Worm (Caenorhabditis elegans) whole organism, L2 larva: ENCODE results near the gene F28C6.10.

Source experiments
- C34F6.9 ChIP-seq: fragments of 150-350 bp; optimal IDR thresholded peaks from 2 replicates; lab custom pipeline; 2014; ENCODE audit warnings: missing biosample characterization, missing genetic modification characterization
- F13H6.1 ChIP-seq: sonication (generic microtip); optimal IDR thresholded peaks from 2 replicates; lab custom pipeline; 2016; ENCODE audit warnings: missing genetic modification characterization, missing compliant biosample characterization
- R02D3.7 ChIP-seq: fragments of 150-350 bp; optimal IDR thresholded peaks from 2 replicates; lab custom pipeline; 2014; ENCODE audit warnings: missing biosample characterization, missing genetic modification characterization
- Y55F3AM.14 ChIP-seq: fragments of 200-800 bp; sonication (Bioruptor generic); optimal IDR thresholded peaks from 2 replicates; lab custom pipeline; 2018; ENCODE audit warnings: mild to moderate bottlenecking, missing genetic modification characterization, missing compliant biosample characterization
- ZK546.5 ChIP-seq: sonication (generic microtip); optimal IDR thresholded peaks from 2 replicates; lab custom pipeline; 2017; ENCODE audit warnings: missing biosample characterization, missing genetic modification characterization
- alr-1 ChIP-seq: fragments of 150-350 bp; optimal IDR thresholded peaks from 2 replicates; lab custom pipeline; 2014; ENCODE audit warnings: missing biosample characterization, missing genetic modification characterization
- aly-2 ChIP-seq: fragments of 150-350 bp; optimal IDR thresholded peaks from 2 replicates; lab custom pipeline; 2014; ENCODE audit warnings: missing biosample characterization, missing genetic modification characterization
- ama-1 ChIP-seq: fragments of 150-350 bp; optimal IDR thresholded peaks from 2 replicates; lab custom pipeline; 2018; ENCODE audit warnings: inconsistent platforms
- blmp-1 ChIP-seq: sonication (generic microtip); optimal IDR thresholded peaks from 2 replicates; lab custom pipeline; 2017; ENCODE audit warnings: missing genetic modification characterization, mild to moderate bottlenecking, missing compliant biosample characterization, antibody characterized with exemption, moderate library complexity; ENCODE audit not compliant: insufficient read depth
- ceh-16 ChIP-seq: fragments of 150-350 bp; optimal IDR thresholded peaks from 2 replicates; lab custom pipeline; 2014; ENCODE audit warnings: missing biosample characterization, missing genetic modification characterization
- ceh-82 ChIP-seq: fragments of 150-350 bp; optimal IDR thresholded peaks from 2 replicates; lab custom pipeline; 2014; ENCODE audit warnings: missing biosample characterization, missing genetic modification characterization
- crh-2 ChIP-seq: sonication (generic microtip); optimal IDR thresholded peaks from 2 replicates; lab custom pipeline; 2017; ENCODE audit warnings: missing biosample characterization, missing genetic modification characterization
- dmd-4 ChIP-seq: sonication (generic microtip); optimal IDR thresholded peaks from 2 replicates; lab custom pipeline; 2017; ENCODE audit warnings: missing biosample characterization, missing genetic modification characterization
- egl-27 ChIP-seq: sonication (generic microtip); optimal IDR thresholded peaks from 3 replicates; lab custom pipeline; 2017; ENCODE audit warnings: missing biosample characterization, missing genetic modification reagents, missing genetic modification characterization
- elt-1 ChIP-seq: fragments of 150-350 bp; optimal IDR thresholded peaks from 2 replicates; lab custom pipeline; 2014; ENCODE audit warnings: missing biosample characterization, missing genetic modification characterization
- elt-3 ChIP-seq: sonication (generic microtip); optimal IDR thresholded peaks from 2 replicates; lab custom pipeline; 2017; ENCODE audit warnings: missing biosample characterization, missing genetic modification characterization
- fos-1 ChIP-seq: fragments of 150-350 bp; optimal IDR thresholded peaks from 2 replicates; lab custom pipeline; 2014; ENCODE audit warnings: missing biosample characterization, missing genetic modification characterization
- gmeb-1 ChIP-seq: fragments of 150-350 bp; optimal IDR thresholded peaks from 2 replicates; lab custom pipeline; 2014; ENCODE audit warnings: missing biosample characterization, missing genetic modification characterization
- lin-11 ChIP-seq: fragments of 150-350 bp; sonication (generic microtip); optimal IDR thresholded peaks from 2 replicates; lab custom pipeline; 2014; ENCODE audit warnings: missing biosample characterization, missing genetic modification characterization, inconsistent platforms, mixed read lengths
- lin-13 ChIP-seq: fragments of 150-350 bp; optimal IDR thresholded peaks from 2 replicates; lab custom pipeline; 2014; ENCODE audit warnings: missing biosample characterization, missing genetic modification reagents, missing genetic modification characterization
- lin-39 ChIP-seq: fragments of 150-350 bp; optimal IDR thresholded peaks from 2 replicates; lab custom pipeline; 2014; ENCODE audit warnings: missing biosample characterization, missing genetic modification reagents, missing genetic modification characterization
- lsy-2 ChIP-seq, 2 experiments: fragments of 150-350 bp in 1 of 2; sonication (generic microtip) in 1 of 2; optimal IDR thresholded peaks; 2 replicates each; lab custom pipeline; 2014 to 2017; ENCODE audit warnings: missing biosample characterization in 2 of 2, missing genetic modification characterization in 2 of 2
- mab-5 ChIP-seq: fragments of 150-350 bp; optimal IDR thresholded peaks from 2 replicates; lab custom pipeline; 2014; ENCODE audit warnings: missing biosample characterization, missing genetic modification characterization
- mbf-1 ChIP-seq: sonication (generic microtip); optimal IDR thresholded peaks from 2 replicates; lab custom pipeline; 2017; ENCODE audit warnings: missing biosample characterization, missing genetic modification characterization
- mdl-1 ChIP-seq, 2 experiments: fragments of 150-350 bp in 1 of 2; sonication (generic microtip) in 1 of 2; optimal IDR thresholded peaks; 2 replicates each; lab custom pipeline; 2017; ENCODE audit warnings: missing biosample characterization in 2 of 2, missing genetic modification characterization in 2 of 2
- nhr-10 ChIP-seq: sonication (generic microtip); optimal IDR thresholded peaks from 2 replicates; lab custom pipeline; 2017; ENCODE audit warnings: missing biosample characterization, missing genetic modification characterization
- nhr-11 ChIP-seq: fragments of 150-350 bp; optimal IDR thresholded peaks from 2 replicates; lab custom pipeline; 2014; ENCODE audit warnings: missing biosample characterization, missing genetic modification characterization
- nhr-12 ChIP-seq: fragments of 150-350 bp; optimal IDR thresholded peaks from 2 replicates; lab custom pipeline; 2014; ENCODE audit warnings: missing biosample characterization, missing genetic modification characterization
- nhr-129 ChIP-seq: fragments of 150-350 bp; optimal IDR thresholded peaks from 2 replicates; lab custom pipeline; 2014; ENCODE audit warnings: missing biosample characterization, missing genetic modification characterization
- nhr-21 ChIP-seq: fragments of 150-350 bp; optimal IDR thresholded peaks from 2 replicates; lab custom pipeline; 2014; ENCODE audit warnings: missing biosample characterization, missing genetic modification characterization
- nhr-23 ChIP-seq: fragments of 150-350 bp; optimal IDR thresholded peaks from 2 replicates; lab custom pipeline; 2014; ENCODE audit warnings: missing biosample characterization, missing genetic modification reagents, missing genetic modification characterization
- nhr-237 ChIP-seq: fragments of 150-350 bp; optimal IDR thresholded peaks from 2 replicates; lab custom pipeline; 2014; ENCODE audit warnings: missing biosample characterization, missing genetic modification characterization
- nhr-25 ChIP-seq: fragments of 150-350 bp; sonication (generic microtip); optimal IDR thresholded peaks from 3 replicates; lab custom pipeline; 2014; ENCODE audit warnings: missing biosample characterization, missing genetic modification characterization
- nhr-6 ChIP-seq: fragments of 150-350 bp; optimal IDR thresholded peaks from 2 replicates; lab custom pipeline; 2014; ENCODE audit warnings: missing biosample characterization, missing genetic modification characterization
- nhr-77 ChIP-seq: fragments of 150-350 bp; optimal IDR thresholded peaks from 2 replicates; lab custom pipeline; 2014; ENCODE audit warnings: missing biosample characterization, missing genetic modification characterization
- peb-1 ChIP-seq: fragments of 150-350 bp; optimal IDR thresholded peaks from 2 replicates; lab custom pipeline; 2014; ENCODE audit warnings: missing biosample characterization, missing genetic modification characterization
- sem-4 ChIP-seq: fragments of 150-350 bp; optimal IDR thresholded peaks from 2 replicates; lab custom pipeline; 2014; ENCODE audit warnings: missing biosample characterization, missing genetic modification reagents, missing genetic modification characterization
- skn-1 ChIP-seq: sonication (generic microtip); optimal IDR thresholded peaks from 2 replicates; lab custom pipeline; 2017; ENCODE audit warnings: missing biosample characterization, missing genetic modification characterization
- sma-3 ChIP-seq: sonication (generic microtip); optimal IDR thresholded peaks from 2 replicates; lab custom pipeline; 2016; ENCODE audit warnings: missing genetic modification reagents, missing genetic modification characterization, missing compliant biosample characterization
- sma-9 ChIP-seq, 2 experiments: fragments of 150-350 bp in 1 of 2; sonication (generic microtip) in 1 of 2; optimal IDR thresholded peaks; 2 replicates each; lab custom pipeline; 2014 to 2016; ENCODE audit warnings: missing genetic modification characterization in 2 of 2, mild to moderate bottlenecking in 1 of 2, missing biosample characterization in 1 of 2, missing compliant biosample characterization in 1 of 2, missing genetic modification reagents in 1 of 2, moderate library complexity in 1 of 2
- snpc-4 ChIP-seq: fragments of 150-350 bp; optimal IDR thresholded peaks from 2 replicates; lab custom pipeline; 2014; ENCODE audit warnings: missing biosample characterization, missing genetic modification characterization
- unc-39 ChIP-seq: fragments of 150-350 bp; optimal IDR thresholded peaks from 2 replicates; lab custom pipeline; 2014; ENCODE audit warnings: missing biosample characterization, missing genetic modification characterization
- unc-55 ChIP-seq: fragments of 150-350 bp; sonication (generic microtip); optimal IDR thresholded peaks from 3 replicates; lab custom pipeline; 2014; ENCODE audit warnings: missing biosample characterization, missing genetic modification reagents, missing genetic modification characterization
- unc-62 ChIP-seq: fragments of 150-350 bp; optimal IDR thresholded peaks from 2 replicates; lab custom pipeline; 2014; ENCODE audit warnings: missing biosample characterization, missing genetic modification reagents, missing genetic modification characterization
- zag-1 ChIP-seq: fragments of 150-350 bp; optimal IDR thresholded peaks from 2 replicates; lab custom pipeline; 2014; ENCODE audit warnings: missing biosample characterization, missing genetic modification characterization
- ztf-1 ChIP-seq: fragments of 200-800 bp; sonication (Bioruptor generic); conservative IDR thresholded peaks from 2 replicates; pipeline ENCODE4 v1.3.6; 2022; ENCODE audit warnings: missing genetic modification characterization, missing compliant biosample characterization
- ztf-11 ChIP-seq: sonication (generic microtip); optimal IDR thresholded peaks from 2 replicates; lab custom pipeline; 2017; ENCODE audit warnings: missing biosample characterization, missing genetic modification characterization
- ztf-4 ChIP-seq: fragments of 150-350 bp; optimal IDR thresholded peaks from 2 replicates; lab custom pipeline; 2014; ENCODE audit warnings: missing biosample characterization, missing genetic modification characterization

Gene F28C6.10

DNA sequence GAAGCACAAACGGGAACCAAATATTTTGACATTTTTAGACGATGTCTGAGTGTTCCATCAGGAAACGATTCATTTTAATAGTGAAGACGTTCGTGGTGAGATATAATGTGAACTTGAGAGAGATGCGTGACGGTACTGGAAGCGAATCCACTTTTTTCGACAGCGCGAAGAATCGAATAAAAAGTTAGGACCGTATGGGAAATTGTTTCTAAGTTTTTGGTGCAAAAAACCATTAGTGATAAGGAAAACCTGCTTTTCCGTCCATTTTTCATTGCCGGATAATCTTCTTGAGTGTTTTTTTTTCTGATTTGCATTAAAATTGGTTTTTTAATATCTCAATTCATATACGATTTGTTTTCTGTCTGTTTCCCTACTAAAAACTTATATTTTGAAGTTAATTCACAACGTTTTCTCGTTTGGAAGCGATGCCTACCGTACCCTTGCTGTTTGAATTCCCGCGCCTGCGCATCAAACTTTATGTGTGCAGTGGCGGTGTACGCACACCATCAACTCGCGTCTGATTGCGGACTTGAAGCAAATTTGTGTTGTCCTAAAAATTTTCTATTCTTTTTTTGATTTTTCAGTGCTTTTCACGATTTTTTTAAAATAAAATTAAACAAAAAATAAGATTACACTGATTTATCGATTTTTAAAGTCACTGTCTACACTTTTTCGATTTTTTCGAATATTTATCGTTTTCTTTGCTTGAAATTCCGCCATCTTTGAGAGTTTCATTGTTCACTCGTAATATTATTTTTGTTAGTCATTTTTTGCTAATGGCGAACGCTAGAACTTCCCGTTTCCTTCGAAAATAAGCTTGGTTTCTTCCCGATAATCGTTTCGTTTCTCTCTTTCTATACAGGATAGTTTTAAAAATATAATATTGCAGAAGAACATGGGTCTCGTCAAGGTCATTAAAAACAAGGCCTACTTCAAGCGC, 38.5 kb upstream of the F28C6.10 start, which contains the start of the genes col-38 and rpl-5:
col-38 (minus strand) TSS at position 51 of the 940 bp plus-strand sequence.
rpl-5 (plus strand) TSS at position 890 of the 940 bp plus-strand sequence.
- TF ChIP-seq lin-13 (peak; percentile 88), ztf-11 (tag; lab: Kevin White, UChicago) (no peak), zag-1 (tag; lab: Kevin White, UChicago) (peak; percentile 71), ZK546.5 (tag; lab: Kevin White, UChicago) (peak; percentile 96), nhr-25 (tag; lab: Kevin White, UChicago) (peak; percentile 87), unc-62 (no peak), alr-1 (tag; lab: Kevin White, UChicago) (no peak), Y55F3AM.14 (peak; percentile 15), ztf-4 (tag; lab: Kevin White, UChicago) (peak; percentile 71), mab-5 (tag; lab: Kevin White, UChicago) (peak; percentile 42), gmeb-1 (peak; percentile 97), nhr-23 (no peak), nhr-21 (peak; percentile 81), aly-2 (no peak), sma-3 (GFP tag; lab: Kevin White, UChicago) (peak; percentile 88), sma-9 (GFP tag; optimal IDR thresholded peaks at IDR 0.05; lab: Kevin White, UChicago) (peak; percentile 79), sma-9 (tag; optimal IDR thresholded peaks at IDR 0.05; lab: Kevin White, UChicago) (no peak), nhr-237 (tag; lab: Kevin White, UChicago) (peak; percentile 38), nhr-6 (tag; lab: Kevin White, UChicago) (peak; percentile 71), crh-2 (tag; lab: Kevin White, UChicago) (peak; percentile 96), skn-1 (no peak), lsy-2 (tag; optimal IDR thresholded peaks at IDR 0.05; lab: Kevin White, UChicago) (peak; percentile 93 to 99), peb-1 (tag; lab: Kevin White, UChicago) (no peak), fos-1 (tag; lab: Kevin White, UChicago) (peak; percentile 81), nhr-11 (tag; lab: Kevin White, UChicago) (no peak), sem-4 (tag; lab: Kevin White, UChicago) (peak; percentile 74), lin-11 (tag; lab: Kevin White, UChicago) (peak; percentile 95), elt-1 (tag; lab: Kevin White, UChicago) (no peak), nhr-77 (tag; lab: Kevin White, UChicago) (no peak), ceh-16 (tag; lab: Kevin White, UChicago) (peak; percentile 66), unc-39 (no peak), nhr-10 (tag; lab: Kevin White, UChicago) (no peak), snpc-4 (tag; lab: Kevin White, UChicago) (peak; percentile 80), mdl-1 (tag; optimal IDR thresholded peaks at IDR 0.05; lab: Kevin White, UChicago) (peak in 1 of 2 experiments; percentile 51), egl-27 (tag; lab: Kevin White, UChicago) (no peak), elt-3 (tag; lab: Kevin White, UChicago) (no peak), ztf-1 (GFP tag; lab: Robert Waterston, UW) (no peak), C34F6.9 (tag; lab: Kevin White, UChicago) (peak; percentile 98), ceh-82 (tag; lab: Kevin White, UChicago) (no peak), lin-39 (tag; lab: Kevin White, UChicago) (no peak), nhr-129 (tag; lab: Kevin White, UChicago) (peak; percentile 92), ama-1 (lab: Kevin White, UChicago) (peak; percentile 78), unc-55 (peak; percentile 97), blmp-1 (tag; lab: Kevin White, UChicago) (peak; percentile 33), F13H6.1 (tag; lab: Kevin White, UChicago) (peak; percentile 88), R02D3.7 (tag; lab: Kevin White, UChicago) (peak; percentile 5), dmd-4 (tag; lab: Kevin White, UChicago) (no peak), nhr-12 (tag; lab: Kevin White, UChicago) (peak; percentile 52), mbf-1 (tag; lab: Kevin White, UChicago) (no peak)
- TF ChIP-seq, all 48 proteins: peak for 29
